Worm (Caenorhabditis elegans) whole organism, L3 larva: ENCODE measurements around the gene rsa-2.

Experiments
- R02D3.7 ChIP-seq: fragments of 150-350 bp; optimal IDR thresholded peaks from 2 replicates; lab custom pipeline; 2014; ENCODE audit warnings: missing biosample characterization, missing genetic modification characterization
- ama-1 ChIP-seq: fragments of 150-350 bp; optimal IDR thresholded peaks from 2 replicates; lab custom pipeline; 2018
- ceh-16 ChIP-seq: sonication (generic microtip); optimal IDR thresholded peaks from 2 replicates; lab custom pipeline; 2017; ENCODE audit warnings: missing biosample characterization, missing genetic modification characterization
- ceh-28 ChIP-seq: fragments of 150-350 bp; optimal IDR thresholded peaks from 2 replicates; lab custom pipeline; 2014; ENCODE audit warnings: missing biosample characterization, missing genetic modification reagents, missing genetic modification characterization
- ceh-82 ChIP-seq: fragments of 150-350 bp; optimal IDR thresholded peaks from 2 replicates; lab custom pipeline; 2014; ENCODE audit warnings: missing biosample characterization, missing genetic modification characterization
- daf-12 ChIP-seq: fragments of 150-350 bp; optimal IDR thresholded peaks from 2 replicates; lab custom pipeline; 2014; ENCODE audit warnings: missing biosample characterization, missing genetic modification reagents, missing genetic modification characterization
- egl-27 ChIP-seq: sonication (generic microtip); optimal IDR thresholded peaks from 4 replicates; lab custom pipeline; 2017; ENCODE audit warnings: missing biosample characterization, missing genetic modification reagents, missing genetic modification characterization
- egl-5 ChIP-seq: fragments of 150-350 bp; optimal IDR thresholded peaks from 2 replicates; lab custom pipeline; 2017; ENCODE audit warnings: missing biosample characterization, missing genetic modification reagents, missing genetic modification characterization, inconsistent platforms
- elt-1 ChIP-seq: fragments of 150-350 bp; optimal IDR thresholded peaks from 2 replicates; lab custom pipeline; 2014; ENCODE audit warnings: missing biosample characterization, missing genetic modification characterization
- elt-2 ChIP-seq: sonication (generic microtip); optimal IDR thresholded peaks from 2 replicates; lab custom pipeline; 2016; ENCODE audit warnings: missing genetic modification reagents, mild to moderate bottlenecking, missing genetic modification characterization, missing compliant biosample characterization
- elt-3 ChIP-seq, 3 experiments: fragments of 150-350 bp in 1 of 3; sonication (generic microtip) in 2 of 3; optimal IDR thresholded peaks; 2 replicates in 2 of 3; 4 replicates in 1 of 3; lab custom pipeline; 2014 to 2017; ENCODE audit warnings: missing biosample characterization in 3 of 3, missing genetic modification characterization in 3 of 3
- eor-1 ChIP-seq, 2 experiments: fragments of 150-350 bp; optimal IDR thresholded peaks; 2 replicates each; lab custom pipeline; 2014 to 2018; ENCODE audit warnings: missing biosample characterization in 2 of 2, missing genetic modification characterization in 2 of 2
- fkh-10 ChIP-seq: sonication (generic microtip); optimal IDR thresholded peaks from 2 replicates; lab custom pipeline; 2017; ENCODE audit warnings: missing biosample characterization, missing genetic modification reagents, missing genetic modification characterization
- fkh-2 ChIP-seq: fragments of 150-350 bp; optimal IDR thresholded peaks from 2 replicates; lab custom pipeline; 2014; ENCODE audit warnings: missing biosample characterization, missing genetic modification reagents, missing genetic modification characterization
- fos-1 ChIP-seq: fragments of 150-350 bp; optimal IDR thresholded peaks from 2 replicates; lab custom pipeline; 2014; ENCODE audit warnings: missing biosample characterization, missing genetic modification characterization
- hmg-11 ChIP-seq: sonication (generic microtip); optimal IDR thresholded peaks from 2 replicates; lab custom pipeline; 2016; ENCODE audit warnings: missing genetic modification characterization, missing compliant biosample characterization
- jun-1 ChIP-seq: fragments of 150-350 bp; optimal IDR thresholded peaks from 2 replicates; lab custom pipeline; 2014; ENCODE audit warnings: missing biosample characterization, missing genetic modification reagents, missing genetic modification characterization
- lin-15B ChIP-seq: fragments of 150-350 bp; optimal IDR thresholded peaks from 2 replicates; lab custom pipeline; 2014; ENCODE audit warnings: missing biosample characterization, missing genetic modification characterization
- lin-39 ChIP-seq: fragments of 150-350 bp; optimal IDR thresholded peaks from 2 replicates; lab custom pipeline; 2018; ENCODE audit warnings: missing biosample characterization, missing genetic modification reagents, missing genetic modification characterization
- lsy-12 ChIP-seq: sonication (generic microtip); optimal IDR thresholded peaks from 2 replicates; lab custom pipeline; 2016; ENCODE audit warnings: mild to moderate bottlenecking, missing genetic modification characterization, missing compliant biosample characterization
- mdl-1 ChIP-seq: fragments of 150-350 bp; optimal IDR thresholded peaks from 2 replicates; lab custom pipeline; 2014; ENCODE audit warnings: missing biosample characterization, missing genetic modification characterization
- mml-1 ChIP-seq: fragments of 150-350 bp; sonication (generic microtip); optimal IDR thresholded peaks from 3 replicates; lab custom pipeline; 2014; ENCODE audit warnings: missing biosample characterization, missing genetic modification characterization
- nfya-1 ChIP-seq: sonication (generic microtip); optimal IDR thresholded peaks from 2 replicates; lab custom pipeline; 2017; ENCODE audit warnings: missing genetic modification characterization, mild to moderate bottlenecking, missing compliant biosample characterization, antibody characterized with exemption, moderate library complexity; ENCODE audit not compliant: insufficient read depth
- nhr-12 ChIP-seq: fragments of 150-350 bp; optimal IDR thresholded peaks from 2 replicates; lab custom pipeline; 2014; ENCODE audit warnings: missing biosample characterization, missing genetic modification characterization
- nhr-23 ChIP-seq: fragments of 150-350 bp; optimal IDR thresholded peaks from 2 replicates; lab custom pipeline; 2014; ENCODE audit warnings: missing biosample characterization, missing genetic modification reagents, missing genetic modification characterization
- nhr-237 ChIP-seq: fragments of 150-350 bp; optimal IDR thresholded peaks from 2 replicates; lab custom pipeline; 2014; ENCODE audit warnings: missing biosample characterization, missing genetic modification characterization
- nhr-25 ChIP-seq: sonication (generic microtip); optimal IDR thresholded peaks from 2 replicates; lab custom pipeline; 2017; ENCODE audit warnings: missing biosample characterization, missing genetic modification characterization
- nhr-28 ChIP-seq: fragments of 150-350 bp; optimal IDR thresholded peaks from 2 replicates; lab custom pipeline; 2014; ENCODE audit warnings: missing biosample characterization, missing genetic modification characterization
- nhr-43 ChIP-seq: sonication (generic microtip); optimal IDR thresholded peaks from 2 replicates; lab custom pipeline; 2016; ENCODE audit warnings: mild to moderate bottlenecking, missing genetic modification characterization, missing compliant biosample characterization; ENCODE audit not compliant: poor library complexity, severe bottlenecking
- nhr-67 ChIP-seq: fragments of 150-350 bp; optimal IDR thresholded peaks from 2 replicates; lab custom pipeline; 2014; ENCODE audit warnings: missing biosample characterization, missing genetic modification characterization
- nhr-76 ChIP-seq: fragments of 150-350 bp; sonication (generic microtip); optimal IDR thresholded peaks from 5 replicates; lab custom pipeline; 2014; ENCODE audit warnings: missing biosample characterization, missing genetic modification characterization
- nhr-77 ChIP-seq: fragments of 150-350 bp; optimal IDR thresholded peaks from 2 replicates; lab custom pipeline; 2014; ENCODE audit warnings: missing biosample characterization, missing genetic modification characterization
- pqm-1 ChIP-seq: fragments of 150-350 bp; optimal IDR thresholded peaks from 2 replicates; lab custom pipeline; 2017; ENCODE audit warnings: missing biosample characterization, missing genetic modification characterization, inconsistent platforms
- sea-2 ChIP-seq: fragments of 150-350 bp; sonication (generic microtip); optimal IDR thresholded peaks from 4 replicates; lab custom pipeline; 2014; ENCODE audit warnings: missing biosample characterization, missing genetic modification reagents, missing genetic modification characterization
- snpc-4 ChIP-seq: fragments of 150-350 bp; optimal IDR thresholded peaks from 2 replicates; lab custom pipeline; 2014; ENCODE audit warnings: missing biosample characterization, missing genetic modification characterization
- tbx-2 ChIP-seq: sonication (generic microtip); optimal IDR thresholded peaks from 2 replicates; lab custom pipeline; 2016; ENCODE audit warnings: mild to moderate bottlenecking, missing genetic modification characterization, missing compliant biosample characterization
- unc-39 ChIP-seq: sonication (generic microtip); optimal IDR thresholded peaks from 4 replicates; lab custom pipeline; 2017; ENCODE audit warnings: missing biosample characterization, missing genetic modification characterization
- unc-62 ChIP-seq: fragments of 150-350 bp; sonication (generic microtip); optimal IDR thresholded peaks from 4 replicates; lab custom pipeline; 2014; ENCODE audit warnings: missing biosample characterization, missing genetic modification reagents, missing genetic modification characterization
- zag-1 ChIP-seq: fragments of 150-350 bp; optimal IDR thresholded peaks from 2 replicates; lab custom pipeline; 2014; ENCODE audit warnings: missing biosample characterization, missing genetic modification characterization
- ztf-4 ChIP-seq: fragments of 150-350 bp; optimal IDR thresholded peaks from 2 replicates; lab custom pipeline; 2014; ENCODE audit warnings: missing biosample characterization, missing genetic modification characterization

Gene rsa-2

ce11 chrIII:11090870-11091386 is 27.6 kb downstream of the rsa-2 start:
- no peak for TF ChIP-seq mml-1
- TF ChIP-seq nfya-1 (tag; lab: Kevin White, UChicago) = no peak
- TF ChIP-seq ceh-28 (tag; lab: Kevin White, UChicago) = no peak
- peak; percentile 37 for TF ChIP-seq nhr-25 (tag; lab: Kevin White, UChicago)
- no peak for TF ChIP-seq R02D3.7
- peak in 1 of 3 experiments; percentile 40 for TF ChIP-seq elt-3 (tag; optimal IDR thresholded peaks at IDR 0.05; lab: Kevin White, UChicago)
- no peak for TF ChIP-seq nhr-76 (tag; lab: Kevin White, UChicago)
- TF ChIP-seq lsy-12 (tag; lab: Kevin White, UChicago) = no peak
- TF ChIP-seq sea-2 (GFP tag; lab: Kevin White, UChicago) = no peak
- no peak for TF ChIP-seq nhr-23
- TF ChIP-seq nhr-43 (tag; lab: Kevin White, UChicago) = no peak
- TF ChIP-seq fos-1 = no peak
- no peak for TF ChIP-seq ceh-16 (tag; lab: Kevin White, UChicago)
- no peak for TF ChIP-seq fkh-10 (GFP tag; lab: Kevin White, UChicago)
- no peak for TF ChIP-seq elt-1 (tag; lab: Kevin White, UChicago)
- TF ChIP-seq pqm-1 (tag; lab: Kevin White, UChicago) = peak; percentile 24
- TF ChIP-seq nhr-77 = no peak
- no peak for TF ChIP-seq unc-39 (tag; lab: Kevin White, UChicago)
- TF ChIP-seq ceh-82 = no peak
- no peak for TF ChIP-seq ztf-4 (tag; lab: Kevin White, UChicago)
- TF ChIP-seq ama-1 (lab: Kevin White, UChicago) = peak; percentile 89
- no peak for TF ChIP-seq mdl-1 (tag; lab: Kevin White, UChicago)
- no peak for TF ChIP-seq zag-1 (tag; lab: Kevin White, UChicago)
- TF ChIP-seq nhr-237 (tag; lab: Kevin White, UChicago) = no peak
- TF ChIP-seq lin-39 (tag; lab: Kevin White, UChicago) = no peak
- no peak for TF ChIP-seq unc-62 (GFP tag; lab: Kevin White, UChicago)
- no peak for TF ChIP-seq egl-27 (tag; lab: Kevin White, UChicago)
- peak; percentile 97 for TF ChIP-seq snpc-4 (tag; lab: Kevin White, UChicago)
- no peak for TF ChIP-seq eor-1 (tag; optimal IDR thresholded peaks at IDR 0.05; lab: Kevin White, UChicago)
- TF ChIP-seq fkh-2 (tag; lab: Kevin White, UChicago) = no peak
- no peak for TF ChIP-seq lin-15B
- no peak for TF ChIP-seq daf-12 (tag; lab: Kevin White, UChicago)
- TF ChIP-seq nhr-12 (tag; lab: Kevin White, UChicago) = no peak
- no peak for TF ChIP-seq tbx-2
- no peak for TF ChIP-seq jun-1 (tag; lab: Kevin White, UChicago)
- no peak for TF ChIP-seq nhr-28 (tag; lab: Kevin White, UChicago)
- TF ChIP-seq hmg-11 (tag; lab: Kevin White, UChicago) = no peak
- no peak for TF ChIP-seq egl-5 (tag; lab: Kevin White, UChicago)
- no peak for TF ChIP-seq nhr-67 (tag; lab: Kevin White, UChicago)
- TF ChIP-seq, all 47 proteins: peak for 5

ce11 chrIII:11091651-11092278 is 28.5 kb downstream of the rsa-2 start:
- TF ChIP-seq nhr-12 (tag; lab: Kevin White, UChicago) = no peak
- TF ChIP-seq nfya-1 (tag; lab: Kevin White, UChicago) = peak; percentile 12
- no peak for TF ChIP-seq unc-62 (GFP tag; lab: Kevin White, UChicago)
- TF ChIP-seq elt-2 (tag; lab: Kevin White, UChicago) = peak; percentile 31
- peak; percentile 57 for TF ChIP-seq nhr-43 (tag; lab: Kevin White, UChicago)
- no peak for TF ChIP-seq ceh-28 (tag; lab: Kevin White, UChicago)
- TF ChIP-seq daf-12 (tag; lab: Kevin White, UChicago) = no peak
- no peak for TF ChIP-seq sea-2 (GFP tag; lab: Kevin White, UChicago)
- no peak for TF ChIP-seq lin-15B
- TF ChIP-seq ceh-82 = no peak
- no peak for TF ChIP-seq tbx-2
- peak; percentile 50 for TF ChIP-seq lsy-12 (tag; lab: Kevin White, UChicago)
- no peak for TF ChIP-seq mml-1
- no peak for TF ChIP-seq nhr-23
